Fruit fly (Drosophila melanogaster) whole organism, embryonic: ENCODE data around the gene CG2533.

Experiments
- Ada2b ChIP-seq: fragments of 200-800 bp; sonication (Bioruptor generic); IDR thresholded peaks from 2 replicates; pipeline ENCODE4 v1.3.6; 2022; ENCODE audit warnings: missing biosample characterization, missing genetic modification characterization
- Antp ChIP-seq: fragments of 200-800 bp; sonication (Bioruptor generic); optimal IDR thresholded peaks from 3 replicates; lab custom pipeline; 2016; ENCODE audit warnings: missing biosample characterization, missing genetic modification characterization
- Bteb2 ChIP-seq: fragments of 200-800 bp; sonication (Bioruptor generic); optimal IDR thresholded peaks from 2 replicates; lab custom pipeline; 2016; ENCODE audit warnings: missing biosample characterization, missing genetic modification characterization
- C15 ChIP-seq: fragments of 200-800 bp; sonication (Bioruptor generic); IDR thresholded peaks from 3 replicates; pipeline ENCODE4 v1.3.6; 2022; ENCODE audit warnings: missing biosample characterization, missing genetic modification characterization
- CG10462 ChIP-seq: fragments of 200-800 bp; sonication (Bioruptor generic); optimal IDR thresholded peaks from 2 replicates; lab custom pipeline; 2016; ENCODE audit warnings: missing biosample characterization, missing genetic modification characterization
- CG11504 ChIP-seq: fragments of 200-800 bp; sonication (Bioruptor generic); optimal IDR thresholded peaks from 3 replicates; lab custom pipeline; 2019; ENCODE audit warnings: missing biosample characterization, mild to moderate bottlenecking, missing genetic modification characterization, moderate library complexity
- CG11696 ChIP-seq: fragments of 200-800 bp; sonication (Bioruptor generic); IDR thresholded peaks from 2 replicates; pipeline ENCODE4 v1.3.6; 2022; ENCODE audit warnings: missing biosample characterization, missing genetic modification characterization
- CG13624 ChIP-seq: fragments of 200-800 bp; sonication (Bioruptor generic); optimal IDR thresholded peaks from 2 replicates; lab custom pipeline; 2016; ENCODE audit warnings: missing biosample characterization, missing genetic modification characterization
- CG14014 ChIP-seq: fragments of 200-800 bp; sonication (Bioruptor generic); IDR thresholded peaks from 2 replicates; pipeline ENCODE4 v1.3.6; 2022; ENCODE audit warnings: missing biosample characterization, missing genetic modification characterization
- CG15269 ChIP-seq: fragments of 200-800 bp; sonication (Bioruptor generic); optimal IDR thresholded peaks from 2 replicates; lab custom pipeline; 2018; ENCODE audit warnings: missing biosample characterization, mild to moderate bottlenecking, missing genetic modification characterization, moderate library complexity
- CG16863 ChIP-seq: fragments of 200-800 bp; sonication (Bioruptor generic); optimal IDR thresholded peaks from 3 replicates; lab custom pipeline; 2016; ENCODE audit warnings: missing biosample characterization, missing genetic modification characterization
- CG17385 ChIP-seq: fragments of 200-800 bp; sonication (Bioruptor generic); optimal IDR thresholded peaks from 3 replicates; lab custom pipeline; 2018; ENCODE audit warnings: missing biosample characterization, mild to moderate bottlenecking, missing genetic modification characterization
- CG32767 ChIP-seq: fragments of 200-800 bp; sonication (Bioruptor generic); IDR thresholded peaks from 2 replicates; pipeline ENCODE4 v1.3.6; 2022; ENCODE audit warnings: missing biosample characterization, missing genetic modification characterization
- CG3281 ChIP-seq: fragments of 200-800 bp; sonication (Bioruptor generic); optimal IDR thresholded peaks from 3 replicates; lab custom pipeline; 2017; ENCODE audit warnings: missing biosample characterization, mild to moderate bottlenecking, missing genetic modification characterization
- CG3838 ChIP-seq: fragments of 200-800 bp; sonication (Bioruptor generic); optimal IDR thresholded peaks from 3 replicates; lab custom pipeline; 2016; ENCODE audit warnings: missing biosample characterization, missing genetic modification characterization
- CG3995 ChIP-seq: fragments of 200-800 bp; sonication (Bioruptor generic); optimal IDR thresholded peaks from 3 replicates; lab custom pipeline; 2016; ENCODE audit warnings: missing biosample characterization, missing genetic modification characterization
- CG4707 ChIP-seq: fragments of 200-800 bp; sonication (Bioruptor generic); optimal IDR thresholded peaks from 2 replicates; lab custom pipeline; 2018; ENCODE audit warnings: missing biosample characterization, mild to moderate bottlenecking, missing genetic modification characterization, moderate library complexity
- CG5953 ChIP-seq: fragments of 200-800 bp; sonication (Bioruptor generic); IDR thresholded peaks from 2 replicates; pipeline ENCODE4 v1.3.6; 2022; ENCODE audit warnings: missing biosample characterization, missing genetic modification characterization
- CG6272 ChIP-seq: fragments of 200-800 bp; sonication (Bioruptor generic); IDR thresholded peaks from 2 replicates; pipeline ENCODE4 v1.3.6; 2022; ENCODE audit warnings: missing biosample characterization, missing genetic modification characterization
- CG6854 ChIP-seq: fragments of 200-800 bp; sonication (Bioruptor generic); optimal IDR thresholded peaks from 3 replicates; lab custom pipeline; 2017; ENCODE audit warnings: missing biosample characterization, mild to moderate bottlenecking, missing genetic modification characterization
- CG7271 ChIP-seq: fragments of 200-800 bp; sonication (Bioruptor generic); optimal IDR thresholded peaks from 2 replicates; lab custom pipeline; 2018; ENCODE audit warnings: missing biosample characterization, mild to moderate bottlenecking, missing genetic modification characterization, moderate library complexity
- CG7745 ChIP-seq: fragments of 200-800 bp; sonication (Bioruptor generic); optimal IDR thresholded peaks from 2 replicates; lab custom pipeline; 2018; ENCODE audit warnings: missing biosample characterization, mild to moderate bottlenecking, missing genetic modification characterization, moderate library complexity
- CG7987 ChIP-seq: fragments of 200-800 bp; sonication (Bioruptor generic); optimal IDR thresholded peaks from 2 replicates; lab custom pipeline; 2018; ENCODE audit warnings: missing biosample characterization, mild to moderate bottlenecking, missing genetic modification characterization, moderate library complexity
- CG8765 ChIP-seq: fragments of 200-800 bp; sonication (Bioruptor generic); IDR thresholded peaks from 2 replicates; pipeline ENCODE4 v1.3.6; 2022; ENCODE audit warnings: missing biosample characterization, missing genetic modification characterization
- CG9215 ChIP-seq: fragments of 200-800 bp; sonication (Bioruptor generic); IDR thresholded peaks from 2 replicates; pipeline ENCODE4 v1.3.6; 2022; ENCODE audit warnings: missing biosample characterization, missing genetic modification characterization
- CrebB ChIP-seq: fragments of 200-800 bp; sonication (Bioruptor generic); optimal IDR thresholded peaks from 3 replicates; lab custom pipeline; 2018; ENCODE audit warnings: missing biosample characterization, mild to moderate bottlenecking, missing genetic modification characterization
- Fer2 ChIP-seq: fragments of 200-800 bp; sonication (Bioruptor generic); optimal IDR thresholded peaks from 2 replicates; lab custom pipeline; 2018; ENCODE audit warnings: missing biosample characterization, mild to moderate bottlenecking, missing genetic modification characterization, moderate library complexity
- Gug ChIP-seq: fragments of 200-800 bp; sonication (Bioruptor generic); IDR thresholded peaks from 4 replicates; pipeline ENCODE4 v1.3.6; 2022; ENCODE audit warnings: missing biosample characterization, missing genetic modification characterization
- Mad ChIP-seq: fragments of 200-800 bp; sonication (Bioruptor generic); optimal IDR thresholded peaks from 2 replicates; lab custom pipeline; 2016; ENCODE audit warnings: missing biosample characterization, missing genetic modification characterization
- Mes4 ChIP-seq: fragments of 200-800 bp; sonication (Bioruptor generic); optimal IDR thresholded peaks from 2 replicates; lab custom pipeline; 2016; ENCODE audit warnings: missing biosample characterization, missing genetic modification characterization
- Xrp1 ChIP-seq: fragments of 200-800 bp; sonication (Bioruptor generic); IDR thresholded peaks from 2 replicates; pipeline ENCODE4 v1.3.6; 2022; ENCODE audit warnings: missing biosample characterization, missing genetic modification characterization
- btn ChIP-seq: fragments of 200-800 bp; sonication (Bioruptor generic); optimal IDR thresholded peaks from 2 replicates; lab custom pipeline; 2016; ENCODE audit warnings: missing biosample characterization, missing genetic modification characterization
- croc ChIP-seq: fragments of 200-800 bp; sonication (Bioruptor generic); conservative IDR thresholded peaks from 3 replicates; pipeline ENCODE4 v1.3.6; 2022; ENCODE audit warnings: missing biosample characterization, missing genetic modification characterization
- ewg ChIP-seq: fragments of 200-800 bp; sonication (Bioruptor generic); optimal IDR thresholded peaks from 3 replicates; lab custom pipeline; 2017; ENCODE audit warnings: mild to moderate bottlenecking, missing biosample characterization, missing genetic modification reagents, missing genetic modification characterization
- fru ChIP-seq: fragments of >200 bp; optimal IDR thresholded peaks from 2 replicates; lab custom pipeline; 2017
- gro ChIP-seq: fragments of 200-800 bp; sonication (Bioruptor generic); optimal IDR thresholded peaks from 2 replicates; lab custom pipeline; 2016; ENCODE audit warnings: missing biosample characterization, missing genetic modification characterization
- gsb-n ChIP-seq: fragments of 200-800 bp; sonication (Bioruptor generic); optimal IDR thresholded peaks from 3 replicates; lab custom pipeline; 2018; ENCODE audit warnings: missing biosample characterization, mild to moderate bottlenecking, missing genetic modification characterization
- hkb ChIP-seq, 2 experiments: fragments of 200-800 bp in 1 of 2; fragments of >200 bp in 1 of 2; sonication (Bioruptor generic) in 1 of 2; IDR thresholded peaks in 1 of 2; optimal IDR thresholded peaks in 1 of 2; 2 replicates each; pipeline versions ENCODE4 v1.3.6 to Lab custom; 2017 to 2022; ENCODE audit warnings: missing biosample characterization in 1 of 2, missing genetic modification characterization in 1 of 2
- inv ChIP-seq: fragments of 200-800 bp; sonication (Bioruptor generic); IDR thresholded peaks from 2 replicates; pipeline ENCODE4 v1.3.6; 2022; ENCODE audit warnings: missing biosample characterization, missing genetic modification characterization; ENCODE audit not compliant: partially characterized antibody
- lab ChIP-seq: fragments of 200-800 bp; sonication (Bioruptor generic); optimal IDR thresholded peaks from 3 replicates; lab custom pipeline; 2017; ENCODE audit warnings: missing biosample characterization, missing genetic modification characterization, mild to moderate bottlenecking, moderate library complexity, missing genetic modification reagents
- lilli ChIP-seq: fragments of 200-800 bp; sonication (Bioruptor generic); optimal IDR thresholded peaks from 3 replicates; lab custom pipeline; 2016; ENCODE audit warnings: missing biosample characterization, missing genetic modification characterization
- lola ChIP-seq, 3 experiments: fragments of >200 bp in 2 of 3; fragments of 200-800 bp in 1 of 3; sonication (Bioruptor generic) in 1 of 3; optimal IDR thresholded peaks; 2 replicates each; lab custom pipeline; 2017 to 2019; ENCODE audit warnings: missing biosample characterization in 3 of 3, missing genetic modification characterization in 3 of 3, mild to moderate bottlenecking in 1 of 3, moderate library complexity in 1 of 3
- lov ChIP-seq, 2 experiments: fragments of 200-800 bp in 1 of 2; fragments of >200 bp in 1 of 2; sonication (Bioruptor generic) in 1 of 2; IDR thresholded peaks in 1 of 2; optimal IDR thresholded peaks in 1 of 2; 2 replicates in 1 of 2; 3 replicates in 1 of 2; pipeline versions ENCODE4 v1.3.6 to Lab custom; 2017 to 2022; ENCODE audit warnings: missing biosample characterization in 1 of 2, missing genetic modification characterization in 1 of 2
- pan ChIP-seq, 4 experiments: fragments of >200 bp in 3 of 4; fragments of 200-800 bp in 1 of 4; sonication (Bioruptor generic) in 1 of 4; optimal IDR thresholded peaks in 3 of 4; IDR thresholded peaks in 1 of 4; 2 replicates each; pipeline versions ENCODE4 v1.3.6 to Lab custom; 2017 to 2022; ENCODE audit warnings: missing biosample characterization in 2 of 4, missing genetic modification characterization in 2 of 4, mixed read lengths in 1 of 4
- pb ChIP-seq: fragments of 200-800 bp; sonication (Bioruptor generic); optimal IDR thresholded peaks from 3 replicates; lab custom pipeline; 2016; ENCODE audit warnings: missing biosample characterization, missing genetic modification characterization
- repo ChIP-seq: fragments of 200-800 bp; sonication (Bioruptor generic); optimal IDR thresholded peaks from 2 replicates; lab custom pipeline; 2016; ENCODE audit warnings: missing biosample characterization, missing genetic modification characterization
- tio ChIP-seq: fragments of 200-800 bp; sonication (Bioruptor generic); optimal IDR thresholded peaks from 2 replicates; lab custom pipeline; 2017; ENCODE audit warnings: missing biosample characterization, missing genetic modification characterization, inconsistent platforms
- toy ChIP-seq: fragments of 200-800 bp; sonication (Bioruptor generic); IDR thresholded peaks from 2 replicates; pipeline ENCODE4 v1.3.6; 2022; ENCODE audit warnings: missing biosample characterization, missing genetic modification characterization
- tx ChIP-seq: fragments of 200-800 bp; sonication (Bioruptor generic); optimal IDR thresholded peaks from 2 replicates; lab custom pipeline; 2016; ENCODE audit warnings: missing biosample characterization, missing genetic modification characterization
- vvl ChIP-seq: fragments of 200-800 bp; sonication (Bioruptor generic); IDR thresholded peaks from 2 replicates; pipeline ENCODE4 v1.3.6; 2022; ENCODE audit warnings: missing biosample characterization, missing genetic modification characterization
- zfh1 ChIP-seq: fragments of 200-800 bp; sonication (Bioruptor generic); IDR thresholded peaks from 3 replicates; pipeline ENCODE4 v1.3.6; 2022; ENCODE audit warnings: missing biosample characterization, missing genetic modification characterization

CG2533 gene

DNA sequence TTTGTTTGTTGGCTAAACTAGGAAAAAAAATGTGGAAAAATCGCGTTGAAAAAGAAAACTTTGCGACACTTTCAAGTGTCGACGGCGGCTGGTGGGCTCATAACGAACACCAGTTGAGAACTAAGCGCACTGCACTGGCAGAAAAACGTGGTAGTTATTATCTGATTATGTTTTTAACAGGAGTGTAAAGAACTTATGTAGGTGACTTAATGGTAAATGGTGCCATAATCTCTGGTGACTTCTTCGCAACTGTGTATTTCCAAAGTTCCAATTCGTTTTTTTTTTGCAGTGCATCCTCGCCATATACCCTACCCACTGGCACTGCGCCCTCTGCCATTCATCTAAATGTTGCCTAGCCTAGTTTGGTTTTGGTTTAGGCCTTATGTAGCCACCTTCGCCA is 49.0 kb upstream of the CG2533 start (continued):
- TF ChIP-seq CG15269 (tag; lab: Kevin White, UChicago): peak; percentile 12
- TF ChIP-seq toy (GFP tag; lab: Robert Waterston, UW): no peak
- no peak for TF ChIP-seq CG10462
- TF ChIP-seq croc (GFP tag; lab: Robert Waterston, UW): no peak
- TF ChIP-seq CG32767 (GFP tag; lab: Robert Waterston, UW): no peak
- no peak for TF ChIP-seq ewg (GFP tag; lab: Kevin White, UChicago)
- peak; percentile 4 for TF ChIP-seq CG3281
- TF ChIP-seq Mad (GFP tag; lab: Kevin White, UChicago): no peak
- no peak for TF ChIP-seq CrebB (tag; lab: Kevin White, UChicago)
- no peak for TF ChIP-seq Fer2
- TF ChIP-seq fru: no peak
- TF ChIP-seq Gug: 0 out of 4 replicates have a peak, but pooled peaks have one; percentile 24
- TF ChIP-seq tx (GFP tag; lab: Kevin White, UChicago): no peak
- TF ChIP-seq CG11504 (tag; lab: Kevin White, UChicago): peak; percentile 47
- TF ChIP-seq CG16863: peak; percentile 26
- TF ChIP-seq gsb-n (tag; lab: Kevin White, UChicago): no peak
- TF ChIP-seq CG14014: no peak
- no peak for TF ChIP-seq lola (GFP tag; optimal IDR thresholded peaks at IDR 0.05; lab: Kevin White, UChicago)
- TF ChIP-seq inv: no peak
- peak; percentile 2 for TF ChIP-seq lilli (GFP tag; lab: Kevin White, UChicago)
- no peak for TF ChIP-seq CG13624 (GFP tag; lab: Kevin White, UChicago)
- no peak for TF ChIP-seq hkb (optimal IDR thresholded peaks at IDR 0.05; lab: Kevin White, UChicago)
- no peak for TF ChIP-seq hkb (GFP tag; IDR thresholded peaks at IDR 0.05; lab: Robert Waterston, UW)
- TF ChIP-seq CG7745 (tag; lab: Kevin White, UChicago): no peak
- no peak for TF ChIP-seq CG8765
- TF ChIP-seq CG5953: no peak
- TF ChIP-seq CG7271 (tag; lab: Kevin White, UChicago): no peak
- TF ChIP-seq CG7987 (GFP tag; lab: Kevin White, UChicago): no peak
- TF ChIP-seq repo: no peak
- TF ChIP-seq pb: no peak
- TF ChIP-seq CG11696: no peak
- no peak for TF ChIP-seq CG3838 (GFP tag; lab: Kevin White, UChicago)
- no peak for TF ChIP-seq CG3995 (GFP tag; lab: Kevin White, UChicago)
- no peak for TF ChIP-seq CG4707 (GFP tag; lab: Kevin White, UChicago)
- TF ChIP-seq pan (optimal IDR thresholded peaks at IDR 0.05; lab: Kevin White, UChicago): no peak
- peak in 1 of 2 experiments; percentile 38 for TF ChIP-seq pan (GFP tag; optimal IDR thresholded peaks at IDR 0.05 in 1 of 2, IDR thresholded peaks at IDR 0.05 in 1 of 2)
- TF ChIP-seq Mes4: peak; percentile 1
- no peak for TF ChIP-seq gro (GFP tag; lab: Kevin White, UChicago)
- TF ChIP-seq Antp (GFP tag; lab: Kevin White, UChicago): peak; percentile 26
- TF ChIP-seq Xrp1 (GFP tag; lab: Robert Waterston, UW): peak; percentile 54; the same call in 1 of the 2 replicates
- no peak for TF ChIP-seq lov (optimal IDR thresholded peaks at IDR 0.05; lab: Kevin White, UChicago)
- no peak for TF ChIP-seq lov (GFP tag; IDR thresholded peaks at IDR 0.05; lab: Robert Waterston, UW)
- TF ChIP-seq tio: peak; percentile 14
- TF ChIP-seq CG9215: no peak
- TF ChIP-seq btn (GFP tag; lab: Kevin White, UChicago): no peak
- TF ChIP-seq CG17385 (GFP tag; lab: Kevin White, UChicago): no peak
- TF ChIP-seq zfh1 (GFP tag; lab: Robert Waterston, UW): no peak
- TF ChIP-seq Bteb2 (GFP tag; lab: Kevin White, UChicago): no peak
- TF ChIP-seq vvl: 0 out of 2 replicates have a peak, but pooled peaks have one; percentile 31
- no peak for TF ChIP-seq CG6272 (GFP tag; lab: Robert Waterston, UW)
- no peak for TF ChIP-seq CG6854 (GFP tag; lab: Kevin White, UChicago)
- peak; percentile 49; the same call in 1 of the 2 replicates for TF ChIP-seq Ada2b (GFP tag; lab: Robert Waterston, UW)
- no peak for TF ChIP-seq C15 (GFP tag; lab: Robert Waterston, UW)
- peak; percentile 59 for TF ChIP-seq lab
